Fruit fly (Drosophila melanogaster) Kc167 (cell line): ENCODE data around the gene SmD2.
A peak's percentile ranks its signal among the peaks of the same experiment; 100 is the strongest.

Experiments used
- Myc ChIP-seq: fragments of >200 bp; optimal IDR thresholded peaks from 2 replicates; lab custom pipeline; 2017; ENCODE audit warnings: missing external identifiers
- Sin3A ChIP-seq: fragments of >200 bp; optimal IDR thresholded peaks from 2 replicates; lab custom pipeline; 2018; ENCODE audit warnings: missing external identifiers
- h ChIP-seq: fragments of >200 bp; optimal IDR thresholded peaks from 3 replicates; lab custom pipeline; 2018; ENCODE audit warnings: missing external identifiers
- insv ChIP-seq: fragments of >200 bp; optimal IDR thresholded peaks from 3 replicates; lab custom pipeline; 2018; ENCODE audit warnings: missing external identifiers
- psq ChIP-seq: fragments of >200 bp; optimal IDR thresholded peaks from 2 replicates; lab custom pipeline; 2017; ENCODE audit warnings: missing external identifiers
- ttk ChIP-seq: sonication (Bioruptor generic); optimal IDR thresholded peaks from 2 replicates; lab custom pipeline; 2017; ENCODE audit warnings: missing external identifiers

SmD2 gene

DNA sequence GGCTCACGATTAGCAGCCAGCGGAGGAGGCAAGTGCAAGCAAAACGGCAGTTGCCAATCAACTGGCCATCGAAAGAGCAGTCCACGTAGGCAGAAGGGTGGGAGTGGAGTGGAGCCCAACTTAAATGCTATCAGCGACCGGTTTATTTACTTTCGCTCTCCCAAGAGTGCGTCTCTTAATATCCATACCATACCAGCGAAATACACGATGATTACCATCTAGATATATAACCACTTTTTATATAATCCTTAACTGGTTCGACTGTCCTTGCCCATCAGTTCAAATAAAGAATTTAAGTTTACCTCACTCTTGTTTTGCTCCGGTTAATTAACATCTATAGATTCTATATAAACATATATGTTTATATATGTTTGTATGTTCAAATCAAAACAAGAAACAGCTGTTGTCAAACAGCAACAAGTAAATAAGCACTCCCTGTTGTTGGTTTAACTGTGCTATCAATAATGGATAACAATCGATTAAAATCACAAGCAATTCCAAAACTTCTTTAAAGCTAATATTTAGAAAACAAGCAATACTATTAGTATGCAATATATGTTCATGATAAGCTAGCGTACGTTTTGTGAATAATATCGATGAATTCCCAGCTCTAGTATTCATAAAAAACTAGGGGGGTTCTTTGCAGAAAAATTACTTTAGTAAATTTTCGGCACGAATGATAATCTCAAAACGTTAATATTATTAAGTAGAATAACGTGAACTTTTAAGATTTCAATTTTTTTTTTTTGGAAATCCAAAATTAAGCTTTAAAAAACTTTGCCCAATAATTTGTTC, 28.0 kb upstream of the SmD2 start:
- TF ChIP-seq h (lab: Kevin White, UChicago), result no peak
- no peak for TF ChIP-seq psq (lab: Kevin White, UChicago)

DNA sequence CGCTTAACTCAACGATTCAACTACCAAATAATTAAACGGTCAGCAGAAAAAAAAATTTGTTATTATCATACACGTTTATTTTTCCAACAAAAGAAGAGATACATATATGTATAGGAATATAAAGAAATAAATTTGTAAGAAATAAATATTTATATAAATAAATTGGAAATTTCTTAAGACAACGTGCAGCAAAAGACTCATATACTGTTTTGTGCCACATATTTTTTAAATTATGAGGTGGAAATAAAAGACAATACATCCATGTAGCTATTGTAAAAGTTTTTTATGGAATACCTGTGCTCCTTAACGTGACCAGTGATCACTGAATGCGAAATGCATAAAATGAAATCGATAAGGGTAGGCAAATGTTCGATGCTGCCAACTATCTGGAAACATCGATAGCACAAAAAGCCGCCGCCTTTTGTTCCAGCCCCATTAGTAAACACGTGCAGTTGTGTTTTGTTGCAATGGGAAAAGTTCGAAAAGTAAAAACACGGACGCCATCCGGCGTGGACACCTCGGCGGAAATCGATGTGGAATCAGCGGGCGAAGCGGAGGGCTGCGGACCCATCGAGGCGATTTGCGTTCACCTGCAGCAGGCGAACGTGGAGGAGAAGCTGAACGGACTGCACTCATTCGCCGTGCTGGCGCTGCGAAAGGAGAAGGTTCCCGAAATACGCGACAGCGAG, 23.0 kb upstream of the SmD2 start, which contains the start of gene CG10286:
Gene CG10286, plus strand, starts transcription at position 416 of the 689 bp plus-strand sequence.
- TF ChIP-seq Sin3A (lab: Kevin White, UChicago) (no peak), ttk (lab: Kevin White, UChicago) (no peak), h (lab: Kevin White, UChicago) (no peak), Myc (lab: Kevin White, UChicago) (no peak), insv (lab: Kevin White, UChicago) (no peak)

DNA sequence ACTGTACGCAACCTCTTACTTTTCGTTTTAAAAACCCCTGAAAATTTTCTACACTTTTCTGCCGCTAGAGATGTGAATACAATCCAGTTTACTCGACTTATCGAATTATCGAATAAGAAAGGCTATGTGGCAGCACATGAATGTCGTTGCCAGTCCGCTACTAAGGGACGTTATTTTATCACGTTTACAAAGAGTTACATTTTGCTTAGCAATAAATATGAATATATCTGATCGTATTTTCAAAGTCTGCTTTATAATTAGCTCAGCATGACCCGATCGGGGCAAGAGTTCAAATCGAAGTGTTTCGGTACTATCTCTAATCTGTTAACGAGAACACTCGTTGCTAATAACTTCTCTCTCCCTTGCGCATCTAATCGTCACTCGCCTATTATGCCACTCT, 22.4 kb upstream of the SmD2 start, which contains the start of gene CG42724:
Gene CG42724, minus strand, starts transcription at position 189 of the 400 bp plus-strand sequence.
- TF ChIP-seq psq (lab: Kevin White, UChicago) (peak; percentile 18), ttk (lab: Kevin White, UChicago) (no peak)

DNA sequence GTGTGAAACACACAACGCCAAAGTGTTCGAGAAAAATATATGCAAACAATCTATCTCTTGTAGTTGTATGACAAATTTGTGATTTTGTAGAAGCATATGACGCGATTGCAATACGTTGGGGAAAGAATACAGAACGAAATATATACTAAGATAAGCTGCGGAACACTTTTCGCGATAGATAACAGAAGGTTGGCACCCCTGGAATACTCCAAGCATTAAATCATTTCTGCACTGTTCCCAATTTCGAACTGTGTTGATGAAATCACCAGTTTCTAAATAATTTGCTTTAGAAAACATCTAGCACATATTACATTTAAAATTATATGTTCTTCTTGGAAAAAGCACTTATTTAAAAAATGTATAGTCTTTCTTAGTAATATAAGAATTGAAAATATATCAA, 8.7 kb upstream of the SmD2 start:
- TF ChIP-seq insv (lab: Kevin White, UChicago) (no peak), ttk (lab: Kevin White, UChicago) (no peak), h (lab: Kevin White, UChicago) (no peak), Myc (lab: Kevin White, UChicago) (no peak), psq (lab: Kevin White, UChicago) (no peak), Sin3A (lab: Kevin White, UChicago) (no peak)

DNA sequence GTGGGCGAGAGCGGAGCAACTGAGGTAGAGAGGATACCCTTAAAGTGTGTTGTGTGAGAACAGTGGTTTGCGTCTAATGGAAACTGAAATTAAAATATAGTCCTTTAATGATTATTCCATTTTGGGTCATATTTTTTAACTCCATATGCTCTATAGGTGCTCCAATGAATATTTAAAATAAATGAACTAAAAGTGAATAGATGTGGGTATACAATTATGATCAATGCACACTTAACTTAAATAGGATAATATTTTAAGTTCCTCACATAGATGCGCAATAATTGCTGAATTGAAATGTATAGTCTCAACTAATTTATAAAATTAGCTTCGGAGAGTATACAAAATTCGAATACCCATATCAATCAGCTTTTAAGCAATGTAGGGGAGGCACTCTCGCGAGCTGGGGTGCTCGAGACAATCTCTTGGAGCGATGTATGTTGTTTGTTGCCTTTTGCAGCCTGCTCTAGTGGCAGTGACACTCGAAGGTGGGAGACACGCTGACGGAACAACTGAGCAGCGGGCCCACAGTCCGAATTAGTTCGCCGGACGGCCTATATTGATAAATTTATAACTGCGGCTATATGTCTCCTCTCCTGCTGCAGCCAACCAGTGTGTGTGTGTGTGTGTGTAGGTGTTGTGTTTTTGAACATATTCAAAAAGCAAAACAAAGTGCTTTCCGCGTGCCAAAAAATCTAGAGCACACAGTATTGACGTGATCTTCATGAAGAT, 8.1 kb upstream of the SmD2 start:
- no peak for TF ChIP-seq ttk (lab: Kevin White, UChicago)

DNA sequence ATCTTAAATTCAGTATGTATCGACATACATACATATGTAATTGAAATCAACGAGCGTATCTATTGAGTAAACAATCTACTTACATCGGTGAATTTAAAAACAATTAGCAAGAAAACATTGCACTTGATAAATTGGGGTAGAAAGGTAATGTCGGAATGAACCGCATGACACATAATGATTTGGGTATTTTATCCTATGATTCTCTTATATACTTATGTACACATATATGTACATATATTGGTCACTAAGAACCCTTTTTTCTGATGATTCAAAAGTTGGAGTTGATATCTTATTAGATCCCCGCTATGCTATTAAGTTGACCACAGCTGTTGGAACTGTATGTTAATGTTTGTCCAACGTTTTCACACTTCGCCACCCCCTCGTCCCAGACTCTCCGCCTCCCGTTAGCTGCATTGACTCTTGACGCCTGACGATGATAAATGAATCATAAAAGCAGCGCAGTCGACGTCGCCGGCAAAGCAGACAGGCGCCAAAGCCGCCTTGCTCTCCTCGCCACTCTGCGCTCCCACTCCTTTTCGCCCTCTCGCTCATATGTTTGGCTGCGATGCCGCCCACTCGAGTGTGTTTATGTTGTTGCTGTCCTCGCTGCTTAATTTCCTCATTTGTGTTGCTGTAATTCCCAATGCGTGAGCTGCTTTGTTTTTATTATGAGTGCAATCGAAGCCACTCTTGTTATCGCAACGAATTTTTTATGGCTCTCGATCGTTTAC, 7.3 kb upstream of the SmD2 start:
- TF ChIP-seq h (lab: Kevin White, UChicago), result no peak
- no peak for TF ChIP-seq Myc (lab: Kevin White, UChicago)
- no peak for TF ChIP-seq Sin3A (lab: Kevin White, UChicago)
- no peak for TF ChIP-seq psq (lab: Kevin White, UChicago)
- TF ChIP-seq ttk (lab: Kevin White, UChicago), result no peak
- TF ChIP-seq insv (lab: Kevin White, UChicago), result no peak

DNA sequence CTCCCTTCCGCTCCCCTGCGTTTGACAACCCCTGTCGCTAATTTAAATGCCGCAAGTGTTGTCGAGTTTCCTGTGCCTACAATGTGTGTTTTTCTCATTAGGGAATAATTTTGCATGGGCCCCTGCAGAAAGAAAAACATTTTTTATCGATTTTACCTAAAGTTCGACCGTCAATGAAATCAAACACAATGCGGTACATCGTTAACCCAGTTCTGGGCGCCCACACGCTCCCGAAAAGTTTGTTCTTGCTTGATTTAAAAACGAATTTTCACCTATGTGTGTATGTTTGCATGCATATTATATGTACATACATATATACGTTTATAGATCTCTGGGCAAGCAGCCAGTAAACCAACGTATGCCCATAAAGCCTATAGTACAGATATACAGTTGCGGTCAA, 6.7 kb upstream of the SmD2 start:
- TF ChIP-seq Sin3A (lab: Kevin White, UChicago) (no peak), ttk (lab: Kevin White, UChicago) (no peak), Myc (lab: Kevin White, UChicago) (no peak), h (lab: Kevin White, UChicago) (no peak), insv (lab: Kevin White, UChicago) (no peak), psq (lab: Kevin White, UChicago) (no peak)

DNA sequence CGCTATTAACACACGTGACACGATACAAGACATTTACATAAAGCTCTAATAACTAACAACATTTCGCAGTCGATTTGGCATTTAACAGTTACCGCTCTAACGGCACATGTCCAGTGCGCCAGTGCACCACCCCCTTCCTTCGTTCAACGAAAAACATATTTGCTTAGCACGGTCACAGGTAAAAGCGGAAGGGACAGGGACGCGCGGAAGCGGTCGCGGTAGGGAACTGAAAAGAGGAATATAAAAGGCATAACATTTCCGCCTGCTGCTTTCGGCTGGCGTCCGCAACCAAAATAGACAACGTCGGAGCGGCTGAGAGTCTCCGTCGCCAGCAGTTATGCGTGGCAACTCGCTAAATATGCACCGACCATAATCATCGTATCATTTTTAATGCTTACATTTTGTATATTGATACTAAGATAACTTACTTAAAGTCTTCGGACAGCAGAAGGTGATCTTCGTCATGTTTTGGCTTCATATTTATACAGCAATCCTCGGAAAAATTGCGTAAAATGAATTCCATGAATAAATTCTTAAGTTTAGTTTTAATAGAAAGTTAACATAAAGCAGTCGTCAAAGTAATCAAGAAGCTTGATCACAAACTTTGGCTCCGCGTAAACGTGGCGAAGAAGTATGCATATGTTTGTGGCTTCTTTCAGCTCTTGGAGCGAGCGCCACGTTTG, 6.1 kb upstream of the SmD2 start:
- TF ChIP-seq psq (lab: Kevin White, UChicago) (no peak), h (lab: Kevin White, UChicago) (no peak), insv (lab: Kevin White, UChicago) (no peak), Sin3A (lab: Kevin White, UChicago) (no peak), Myc (lab: Kevin White, UChicago) (no peak), ttk (lab: Kevin White, UChicago) (no peak)

DNA sequence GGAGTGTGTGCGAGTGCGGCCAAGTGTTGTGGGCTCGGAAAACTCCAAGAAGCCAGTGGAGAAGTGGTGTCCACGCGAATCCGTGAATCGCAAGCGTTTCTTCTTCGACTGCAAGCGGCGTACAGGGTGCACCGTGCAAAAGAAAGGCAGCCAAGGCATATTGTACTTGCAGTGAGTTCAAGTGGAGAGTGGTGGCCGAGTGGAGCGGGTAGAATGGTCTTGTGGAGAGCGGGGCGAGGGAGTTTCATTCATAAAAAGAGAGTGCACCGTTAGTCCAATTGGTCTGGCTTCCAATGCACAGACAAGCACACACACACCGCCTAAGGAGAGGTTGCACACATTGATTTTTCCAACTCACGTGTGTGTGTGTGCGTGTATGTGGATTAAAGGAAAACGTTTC, 5.5 kb upstream of the SmD2 start:
- no peak for TF ChIP-seq ttk (lab: Kevin White, UChicago)
- TF ChIP-seq Myc (lab: Kevin White, UChicago), result no peak
- no peak for TF ChIP-seq Sin3A (lab: Kevin White, UChicago)
- no peak for TF ChIP-seq insv (lab: Kevin White, UChicago)
- no peak for TF ChIP-seq h (lab: Kevin White, UChicago)
- TF ChIP-seq psq (lab: Kevin White, UChicago), result no peak

DNA sequence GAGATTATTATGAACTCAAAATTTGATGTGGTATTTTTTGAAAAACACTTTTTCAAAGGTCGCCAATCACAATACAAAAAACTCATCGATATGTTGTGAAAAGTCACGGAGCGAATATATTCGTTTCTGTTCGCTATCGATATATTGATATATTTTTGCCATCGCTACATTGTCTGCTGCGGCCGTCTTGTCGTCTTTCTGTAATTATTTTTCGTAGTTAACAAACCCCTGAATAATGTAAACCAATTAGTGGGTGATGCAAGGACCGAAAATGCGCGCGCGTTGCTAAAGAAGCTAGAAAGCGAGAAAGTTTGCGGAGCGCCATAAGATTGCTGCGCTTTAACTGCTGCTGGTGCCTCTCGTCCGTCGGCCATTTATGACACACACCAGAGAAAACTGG, 5.0 kb upstream of the SmD2 start, which contains the start of gene Pak:
Gene Pak, plus strand, starts transcription at position 142 of the 400 bp plus-strand sequence.
- no peak for TF ChIP-seq Myc (lab: Kevin White, UChicago)
- TF ChIP-seq h (lab: Kevin White, UChicago), result no peak
- TF ChIP-seq psq (lab: Kevin White, UChicago), result no peak
- TF ChIP-seq Sin3A (lab: Kevin White, UChicago), result no peak
- TF ChIP-seq insv (lab: Kevin White, UChicago), result no peak
- TF ChIP-seq ttk (lab: Kevin White, UChicago), result no peak
